In the genomic region with DNA sequence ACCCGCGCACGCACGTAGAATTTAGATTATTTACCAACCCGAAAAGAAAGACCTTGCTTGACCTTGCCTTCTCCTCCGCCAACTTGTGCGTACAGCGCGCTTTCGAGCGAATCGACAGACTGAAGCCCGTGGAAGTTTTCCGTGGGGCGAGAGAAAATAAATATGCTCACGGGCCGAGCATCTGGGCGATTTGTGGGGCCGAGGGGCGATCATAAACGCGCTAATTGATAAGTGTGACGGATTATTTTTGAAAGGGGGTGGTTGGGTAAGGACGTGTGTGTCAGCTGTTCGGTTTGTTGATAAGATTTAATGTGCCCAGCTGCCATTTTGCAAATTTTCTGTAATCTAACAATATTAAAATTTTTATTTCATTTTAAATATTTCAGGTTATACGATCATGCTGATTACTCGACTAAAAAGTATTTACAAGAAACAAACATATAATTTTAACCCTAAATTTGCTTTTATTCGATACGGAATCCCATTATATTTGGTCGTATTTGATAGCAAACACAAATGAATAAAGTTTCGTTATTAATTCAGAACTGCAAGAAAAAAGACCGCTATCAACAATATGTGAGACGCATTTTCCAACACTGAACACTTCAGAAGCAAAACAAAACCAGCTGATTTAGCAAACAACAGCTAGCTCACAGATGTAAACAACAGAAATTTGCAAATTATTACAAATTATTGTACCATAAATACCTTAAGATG, we compare ENCODE assay signal across 1 fruit fly cellular context.
TF ChIP-seq lines count a peak whose summit lies in the region.

A gene (minus strand): TSS at position 386 of the 717 bp plus-strand sequence.
A gene (plus strand): TSS at position 648 of the 717 bp plus-strand sequence.

TF ChIP-seq in whole organism, embryonic, 481 proteins besides CTCF, POLR2A, EP300 and RAD21 (continued from another document and continues in another):
- TF ChIP-seq dan (GFP tag; IDR thresholded peaks at IDR 0.05; lab: Robert Waterston, UW): no peak
- TF ChIP-seq run (tag; optimal IDR thresholded peaks at IDR 0.05; lab: Kevin White, UChicago): peak; percentile 3
- TF ChIP-seq luna (GFP tag; optimal IDR thresholded peaks at IDR 0.05; lab: Kevin White, UChicago): no peak
- TF ChIP-seq mld (GFP tag; IDR thresholded peaks at IDR 0.05; lab: Robert Waterston, UW; ENCODE audit: partially characterized antibody): no peak
- peak; percentile 55; the same call in 2 of the 3 replicates for TF ChIP-seq ci (GFP tag; IDR thresholded peaks at IDR 0.05; lab: Robert Waterston, UW)
- no peak for TF ChIP-seq sqz (GFP tag; optimal IDR thresholded peaks at IDR 0.05; lab: Kevin White, UChicago)
- TF ChIP-seq odd (GFP tag; optimal IDR thresholded peaks at IDR 0.05; lab: Kevin White, UChicago): peak; percentile 30
- TF ChIP-seq pfk (GFP tag; optimal IDR thresholded peaks at IDR 0.05; lab: Kevin White, UChicago): peak; percentile 52
- TF ChIP-seq CG10979 (tag; optimal IDR thresholded peaks at IDR 0.05; lab: Kevin White, UChicago): peak; percentile 56
- TF ChIP-seq crp (GFP tag; optimal IDR thresholded peaks at IDR 0.05; lab: Kevin White, UChicago): peak; percentile 71 to 97
- TF ChIP-seq kay (GFP tag; optimal IDR thresholded peaks at IDR 0.05; lab: Kevin White, UChicago): peak; percentile 56
- no peak for TF ChIP-seq sr (GFP tag; IDR thresholded peaks at IDR 0.05; lab: Robert Waterston, UW)
- TF ChIP-seq lilli (GFP tag; optimal IDR thresholded peaks at IDR 0.05; lab: Kevin White, UChicago): peak; percentile 67
- peak; percentile 55 for TF ChIP-seq Sox102F (GFP tag; optimal IDR thresholded peaks at IDR 0.05; lab: Kevin White, UChicago)
- peak; percentile 40 for TF ChIP-seq Sin3A (optimal IDR thresholded peaks at IDR 0.05; lab: Kevin White, UChicago)
- no peak for TF ChIP-seq z (GFP tag; IDR thresholded peaks at IDR 0.05; lab: Robert Waterston, UW)
- peak; percentile 31 for TF ChIP-seq D (optimal IDR thresholded peaks at IDR 0.05; lab: Kevin White, UChicago)
- TF ChIP-seq D (GFP tag; optimal IDR thresholded peaks at IDR 0.05; lab: Kevin White, UChicago): peak; percentile 57
- TF ChIP-seq knrl (GFP tag; IDR thresholded peaks at IDR 0.05; lab: Robert Waterston, UW; ENCODE audit: partially characterized antibody): peak; percentile 44; the same call in 1 of the 3 replicates
- no peak for TF ChIP-seq Poxn (GFP tag; IDR thresholded peaks at IDR 0.05; lab: Robert Waterston, UW)
- no peak; the same call in 1 of the 2 replicates for TF ChIP-seq ttk (GFP tag; IDR thresholded peaks at IDR 0.05; lab: Robert Waterston, UW)
- TF ChIP-seq CG14014 (GFP tag; IDR thresholded peaks at IDR 0.05; lab: Robert Waterston, UW): no peak; the same call in 1 of the 2 replicates
- TF ChIP-seq seq (GFP tag; IDR thresholded peaks at IDR 0.05; lab: Robert Waterston, UW): peak; percentile 39; the same call in 1 of the 2 replicates
- peak; percentile 10 for TF ChIP-seq CG18619 (GFP tag; optimal IDR thresholded peaks at IDR 0.05; lab: Kevin White, UChicago)
- TF ChIP-seq tin (GFP tag; optimal IDR thresholded peaks at IDR 0.05; lab: Kevin White, UChicago): peak; percentile 69
- TF ChIP-seq sens (GFP tag; lab: Kevin White, UChicago): peak; percentile 92
- no peak for TF ChIP-seq HLHmδ (GFP tag; optimal IDR thresholded peaks at IDR 0.05; lab: Kevin White, UChicago)
- TF ChIP-seq Ets97D (GFP tag; optimal IDR thresholded peaks at IDR 0.05; lab: Kevin White, UChicago): peak; percentile 41
- TF ChIP-seq twi (tag; optimal IDR thresholded peaks at IDR 0.05; lab: Kevin White, UChicago): peak; percentile 49
- TF ChIP-seq MTF-1 (GFP tag; optimal IDR thresholded peaks at IDR 0.05; lab: Kevin White, UChicago; ENCODE audit: borderline replicate concordance): peak; percentile 70
- peak; percentile 46 for TF ChIP-seq gro (GFP tag; optimal IDR thresholded peaks at IDR 0.05; lab: Kevin White, UChicago)
- no peak for TF ChIP-seq ase (GFP tag; IDR thresholded peaks at IDR 0.05; lab: Robert Waterston, UW)
- no peak for TF ChIP-seq CG14667 (GFP tag; IDR thresholded peaks at IDR 0.05; lab: Robert Waterston, UW)
- TF ChIP-seq sima (GFP tag; optimal IDR thresholded peaks at IDR 0.05; lab: Kevin White, UChicago): no peak
- TF ChIP-seq Oaz (GFP tag; IDR thresholded peaks at IDR 0.05; lab: Robert Waterston, UW): no peak
- TF ChIP-seq Antp (GFP tag; optimal IDR thresholded peaks at IDR 0.05; lab: Kevin White, UChicago): peak; percentile 42
- no peak for TF ChIP-seq nerfin-2 (GFP tag; IDR thresholded peaks at IDR 0.05; lab: Robert Waterston, UW; ENCODE audit: partially characterized antibody)
- TF ChIP-seq Hr78 (GFP tag; optimal IDR thresholded peaks at IDR 0.05; lab: Kevin White, UChicago): peak in 1 of 2 experiments; percentile 72
- no peak; the same call in 1 of the 2 replicates for TF ChIP-seq hbn (GFP tag; IDR thresholded peaks at IDR 0.05; lab: Robert Waterston, UW; ENCODE audit: partially characterized antibody)
- no peak for TF ChIP-seq E2f1 (GFP tag; IDR thresholded peaks at IDR 0.05; lab: Robert Waterston, UW)
- no peak for TF ChIP-seq croc (GFP tag; conservative IDR thresholded peaks at IDR 0.05; lab: Robert Waterston, UW)
- TF ChIP-seq az2 (GFP tag; optimal IDR thresholded peaks at IDR 0.05; lab: Kevin White, UChicago): peak; percentile 57
- TF ChIP-seq dm (GFP tag; optimal IDR thresholded peaks at IDR 0.05; lab: Kevin White, UChicago): peak; percentile 42
- peak; percentile 13 for TF ChIP-seq CG4820 (GFP tag; optimal IDR thresholded peaks at IDR 0.05; lab: Kevin White, UChicago)
- TF ChIP-seq unc-4 (GFP tag; IDR thresholded peaks at IDR 0.05; lab: Robert Waterston, UW; ENCODE audit: partially characterized antibody): 0 out of 2 replicates have a peak, but pooled peaks have one; percentile 17
- peak; percentile 49 for TF ChIP-seq B-H2 (GFP tag; optimal IDR thresholded peaks at IDR 0.05; lab: Kevin White, UChicago)
- TF ChIP-seq CG11093 (GFP tag; IDR thresholded peaks at IDR 0.05; lab: Robert Waterston, UW): no peak
- no peak for TF ChIP-seq gt (GFP tag; IDR thresholded peaks at IDR 0.05; lab: Robert Waterston, UW)
- TF ChIP-seq HLH54F (GFP tag; optimal IDR thresholded peaks at IDR 0.05; lab: Kevin White, UChicago): peak; percentile 28
- no peak for TF ChIP-seq Ada2b (GFP tag; IDR thresholded peaks at IDR 0.05; lab: Robert Waterston, UW)
- TF ChIP-seq Sry-β (GFP tag; optimal IDR thresholded peaks at IDR 0.05; lab: Kevin White, UChicago): no peak
- TF ChIP-seq Dad (GFP tag; optimal IDR thresholded peaks at IDR 0.05; lab: Kevin White, UChicago): no peak
- peak; percentile 77 for TF ChIP-seq lbe (GFP tag; optimal IDR thresholded peaks at IDR 0.05; lab: Kevin White, UChicago)
- peak; percentile 38 for TF ChIP-seq tap (tag; optimal IDR thresholded peaks at IDR 0.05; lab: Kevin White, UChicago)
- TF ChIP-seq CG1602 (GFP tag; optimal IDR thresholded peaks at IDR 0.05; lab: Kevin White, UChicago): peak; percentile 55
- TF ChIP-seq org-1 (GFP tag; optimal IDR thresholded peaks at IDR 0.05; lab: Kevin White, UChicago): peak; percentile 1
- peak; percentile 65 for TF ChIP-seq CG9797 (GFP tag; optimal IDR thresholded peaks at IDR 0.05; lab: Kevin White, UChicago)
- no peak for TF ChIP-seq Dfd (GFP tag; optimal IDR thresholded peaks at IDR 0.05; lab: Kevin White, UChicago)
- TF ChIP-seq stc (GFP tag; IDR thresholded peaks at IDR 0.05; lab: Robert Waterston, UW): peak; percentile 30; the same call in 1 of the 2 replicates
- no peak for TF ChIP-seq CG9609 (GFP tag; optimal IDR thresholded peaks at IDR 0.05; lab: Kevin White, UChicago)
- no peak for TF ChIP-seq CG3726 (GFP tag; IDR thresholded peaks at IDR 0.05; lab: Robert Waterston, UW)
- no peak for TF ChIP-seq CG14050 (GFP tag; IDR thresholded peaks at IDR 0.05; lab: Robert Waterston, UW)
- no peak for TF ChIP-seq Ravus (GFP tag; IDR thresholded peaks at IDR 0.05; lab: Robert Waterston, UW)
- TF ChIP-seq chinmo (GFP tag; IDR thresholded peaks at IDR 0.05; lab: Robert Waterston, UW; ENCODE audit: partially characterized antibody): no peak
- TF ChIP-seq CG6791 (GFP tag; IDR thresholded peaks at IDR 0.05; lab: Robert Waterston, UW; ENCODE audit: partially characterized antibody): no peak
- TF ChIP-seq NK7.1 (GFP tag; optimal IDR thresholded peaks at IDR 0.05; lab: Kevin White, UChicago): no peak
- peak; percentile 64 for TF ChIP-seq CG9437 (GFP tag; optimal IDR thresholded peaks at IDR 0.05; lab: Kevin White, UChicago)
- no peak for TF ChIP-seq zen2 (GFP tag; IDR thresholded peaks at IDR 0.05; lab: Robert Waterston, UW; ENCODE audit: partially characterized antibody)
- no peak for TF ChIP-seq CG17802 (tag; optimal IDR thresholded peaks at IDR 0.05; lab: Kevin White, UChicago)
- TF ChIP-seq sd (tag; optimal IDR thresholded peaks at IDR 0.05; lab: Kevin White, UChicago): peak; percentile 62
- TF ChIP-seq CkIIα-i1 (GFP tag; IDR thresholded peaks at IDR 0.05; lab: Robert Waterston, UW): no peak
- TF ChIP-seq CG4424 (GFP tag; optimal IDR thresholded peaks at IDR 0.05; lab: Kevin White, UChicago): peak; percentile 76
- peak; percentile 35 for TF ChIP-seq CG1529 (GFP tag; optimal IDR thresholded peaks at IDR 0.05; lab: Kevin White, UChicago)
- TF ChIP-seq vvl (GFP tag; IDR thresholded peaks at IDR 0.05; lab: Robert Waterston, UW): no peak; the same call in 1 of the 2 replicates
- peak; percentile 18 for TF ChIP-seq bab2 (GFP tag; optimal IDR thresholded peaks at IDR 0.05; lab: Kevin White, UChicago)
- TF ChIP-seq fd3F (GFP tag; optimal IDR thresholded peaks at IDR 0.05; lab: Kevin White, UChicago): peak; percentile 44
- peak; percentile 72 for TF ChIP-seq Meics (GFP tag; optimal IDR thresholded peaks at IDR 0.05; lab: Kevin White, UChicago)
- TF ChIP-seq ken (GFP tag; IDR thresholded peaks at IDR 0.05; lab: Robert Waterston, UW): 0 out of 3 replicates have a peak, but pooled peaks have one; percentile 51
- TF ChIP-seq her (GFP tag; optimal IDR thresholded peaks at IDR 0.05; lab: Kevin White, UChicago): no peak
- TF ChIP-seq fd64A (GFP tag; optimal IDR thresholded peaks at IDR 0.05; lab: Kevin White, UChicago): peak; percentile 21
- TF ChIP-seq en (GFP tag; optimal IDR thresholded peaks at IDR 0.05; lab: Kevin White, UChicago): no peak
- peak; percentile 85 for TF ChIP-seq CG8924 (tag; optimal IDR thresholded peaks at IDR 0.05; lab: Kevin White, UChicago)
- TF ChIP-seq Dbx (GFP tag; IDR thresholded peaks at IDR 0.05; lab: Robert Waterston, UW): 0 out of 3 replicates have a peak, but pooled peaks have one; percentile 27
- TF ChIP-seq CG4404 (GFP tag; IDR thresholded peaks at IDR 0.05; lab: Robert Waterston, UW): no peak
- TF ChIP-seq tio (GFP tag; optimal IDR thresholded peaks at IDR 0.05; lab: Kevin White, UChicago): peak; percentile 40
- no peak for TF ChIP-seq fru (optimal IDR thresholded peaks at IDR 0.05; lab: Kevin White, UChicago)
- TF ChIP-seq stwl (tag; optimal IDR thresholded peaks at IDR 0.05; lab: Kevin White, UChicago): peak; percentile 84
- no peak for TF ChIP-seq CG11456 (GFP tag; IDR thresholded peaks at IDR 0.05; lab: Robert Waterston, UW)
- TF ChIP-seq CG12071 (GFP tag; optimal IDR thresholded peaks at IDR 0.05; lab: Kevin White, UChicago): peak; percentile 57
- peak; percentile 32; the same call in 1 of the 3 replicates for TF ChIP-seq tgo (GFP tag; IDR thresholded peaks at IDR 0.05; lab: Robert Waterston, UW)
- TF ChIP-seq Blimp-1 (GFP tag; optimal IDR thresholded peaks at IDR 0.05; lab: Kevin White, UChicago): peak; percentile 32
- no peak for TF ChIP-seq CG7745 (tag; optimal IDR thresholded peaks at IDR 0.05; lab: Kevin White, UChicago)
- peak; percentile 70 for TF ChIP-seq gfzf (GFP tag; optimal IDR thresholded peaks at IDR 0.05; lab: Kevin White, UChicago)
- no peak for TF ChIP-seq CG11085 (GFP tag; IDR thresholded peaks at IDR 0.05; lab: Robert Waterston, UW)
- peak; percentile 28 for TF ChIP-seq Dek (tag; optimal IDR thresholded peaks at IDR 0.05; lab: Kevin White, UChicago)
- TF ChIP-seq dati (GFP tag; IDR thresholded peaks at IDR 0.05; lab: Robert Waterston, UW): no peak
- TF ChIP-seq CG11723 (GFP tag; optimal IDR thresholded peaks at IDR 0.05; lab: Kevin White, UChicago): peak; percentile 37
- no peak for TF ChIP-seq klu (GFP tag; IDR thresholded peaks at IDR 0.05; lab: Robert Waterston, UW)
- no peak for TF ChIP-seq CG10366 (GFP tag; IDR thresholded peaks at IDR 0.05; lab: Robert Waterston, UW)
- peak; percentile 62 for TF ChIP-seq PHDP (tag; optimal IDR thresholded peaks at IDR 0.05; lab: Kevin White, UChicago)
- TF ChIP-seq CG31224 (GFP tag; IDR thresholded peaks at IDR 0.05; lab: Robert Waterston, UW): no peak
- TF ChIP-seq crol (GFP tag; IDR thresholded peaks at IDR 0.05; lab: Robert Waterston, UW): peak; percentile 99
- peak in 1 of 2 experiments; percentile 13 for TF ChIP-seq tll (GFP tag; optimal IDR thresholded peaks at IDR 0.05; lab: Kevin White, UChicago)
- TF ChIP-seq Nf-YA (GFP tag; IDR thresholded peaks at IDR 0.05; lab: Robert Waterston, UW): no peak
- no peak for TF ChIP-seq CG1024 (GFP tag; IDR thresholded peaks at IDR 0.05; lab: Robert Waterston, UW)
- no peak for TF ChIP-seq NC2α (GFP tag; optimal IDR thresholded peaks at IDR 0.05; lab: Kevin White, UChicago)
- no peak for TF ChIP-seq onecut (GFP tag; IDR thresholded peaks at IDR 0.05; lab: Robert Waterston, UW)
- TF ChIP-seq peb (GFP tag; IDR thresholded peaks at IDR 0.05; lab: Robert Waterston, UW): no peak
- TF ChIP-seq CG8290 (GFP tag; optimal IDR thresholded peaks at IDR 0.05; lab: Kevin White, UChicago): peak; percentile 61
- peak in 1 of 2 experiments; percentile 77 for TF ChIP-seq CG8290 (tag; optimal IDR thresholded peaks at IDR 0.05; lab: Kevin White, UChicago)
- TF ChIP-seq zf30C (GFP tag; optimal IDR thresholded peaks at IDR 0.05; lab: Kevin White, UChicago): no peak
- TF ChIP-seq CG13287 (GFP tag; IDR thresholded peaks at IDR 0.05; lab: Robert Waterston, UW; ENCODE audit: partially characterized antibody): peak; percentile 34; the same call in 1 of the 2 replicates
- TF ChIP-seq Aef1 (GFP tag; IDR thresholded peaks at IDR 0.05; lab: Robert Waterston, UW): no peak
- peak; percentile 74 for TF ChIP-seq CG7987 (GFP tag; optimal IDR thresholded peaks at IDR 0.05; lab: Kevin White, UChicago)
- TF ChIP-seq CG3995 (GFP tag; optimal IDR thresholded peaks at IDR 0.05; lab: Kevin White, UChicago): peak; percentile 56
- TF ChIP-seq CG12744 (GFP tag; optimal IDR thresholded peaks at IDR 0.05; lab: Kevin White, UChicago): no peak
- no peak for TF ChIP-seq da (GFP tag; optimal IDR thresholded peaks at IDR 0.05; lab: Kevin White, UChicago)
- TF ChIP-seq CG3163 (GFP tag; optimal IDR thresholded peaks at IDR 0.05; lab: Kevin White, UChicago): no peak
- 0 out of 2 replicates have a peak, but pooled peaks have one; percentile 30 for TF ChIP-seq esg (GFP tag; conservative IDR thresholded peaks at IDR 0.05; lab: Robert Waterston, UW)
- TF ChIP-seq CG12219 (GFP tag; optimal IDR thresholded peaks at IDR 0.05; lab: Kevin White, UChicago): no peak
- peak; percentile 47 for TF ChIP-seq dmrt11E (tag; optimal IDR thresholded peaks at IDR 0.05; lab: Kevin White, UChicago)
